Worm (Caenorhabditis elegans) whole organism, late embryonic: ENCODE results near the gene hlh-14.

Experiments
- ahr-1 ChIP-seq: sonication (generic microtip); optimal IDR thresholded peaks from 2 replicates; lab custom pipeline; 2016; ENCODE audit warnings: missing genetic modification characterization, missing compliant biosample characterization
- ama-1 ChIP-seq: fragments of 150-350 bp; optimal IDR thresholded peaks from 2 replicates; lab custom pipeline; 2014
- ceh-18 ChIP-seq: sonication (generic microtip); optimal IDR thresholded peaks from 2 replicates; lab custom pipeline; 2016; ENCODE audit warnings: missing genetic modification characterization, missing compliant biosample characterization
- ets-4 ChIP-seq: sonication (generic microtip); optimal IDR thresholded peaks from 2 replicates; lab custom pipeline; 2016; ENCODE audit warnings: missing genetic modification characterization, missing compliant biosample characterization
- lin-11 ChIP-seq: fragments of 200-800 bp; sonication (Bioruptor generic); optimal IDR thresholded peaks from 2 replicates; lab custom pipeline; 2018; ENCODE audit warnings: mild to moderate bottlenecking, missing genetic modification characterization, missing compliant biosample characterization
- madf-2 ChIP-seq: sonication (generic microtip); optimal IDR thresholded peaks from 2 replicates; lab custom pipeline; 2017; ENCODE audit warnings: missing genetic modification characterization, missing compliant biosample characterization
- npax-4 ChIP-seq: sonication (generic microtip); optimal IDR thresholded peaks from 2 replicates; lab custom pipeline; 2016; ENCODE audit warnings: missing genetic modification characterization, missing compliant biosample characterization
- pha-4 ChIP-seq: fragments of 150-350 bp; optimal IDR thresholded peaks from 2 replicates; lab custom pipeline; 2018; ENCODE audit warnings: missing biosample characterization, missing genetic modification reagents, missing genetic modification characterization
- ztf-16 ChIP-seq: sonication (generic microtip); optimal IDR thresholded peaks from 2 replicates; lab custom pipeline; 2017; ENCODE audit warnings: missing genetic modification characterization, missing compliant biosample characterization

- TF ChIP-seq ama-1 (lab: Kevin White, UChicago) (no peak), ceh-18 (tag; lab: Kevin White, UChicago) (peak; percentile 22), ahr-1 (tag; lab: Kevin White, UChicago) (no peak), madf-2 (tag; lab: Kevin White, UChicago) (no peak), lin-11 (tag; lab: Kevin White, UChicago) (no peak), ztf-16 (tag; lab: Kevin White, UChicago) (no peak), npax-4 (tag; lab: Kevin White, UChicago) (no peak), pha-4 (no peak), ets-4 (no peak)
Measured at ce11 chrII:5725094-5725493, 13.6 kb downstream of the hlh-14 start.
